Fruit fly (Drosophila melanogaster): ENCODE results near the gene Lgr3.
A peak's percentile ranks its signal among the peaks of the same experiment; 100 is the strongest.

The Lgr3 gene

DNA sequence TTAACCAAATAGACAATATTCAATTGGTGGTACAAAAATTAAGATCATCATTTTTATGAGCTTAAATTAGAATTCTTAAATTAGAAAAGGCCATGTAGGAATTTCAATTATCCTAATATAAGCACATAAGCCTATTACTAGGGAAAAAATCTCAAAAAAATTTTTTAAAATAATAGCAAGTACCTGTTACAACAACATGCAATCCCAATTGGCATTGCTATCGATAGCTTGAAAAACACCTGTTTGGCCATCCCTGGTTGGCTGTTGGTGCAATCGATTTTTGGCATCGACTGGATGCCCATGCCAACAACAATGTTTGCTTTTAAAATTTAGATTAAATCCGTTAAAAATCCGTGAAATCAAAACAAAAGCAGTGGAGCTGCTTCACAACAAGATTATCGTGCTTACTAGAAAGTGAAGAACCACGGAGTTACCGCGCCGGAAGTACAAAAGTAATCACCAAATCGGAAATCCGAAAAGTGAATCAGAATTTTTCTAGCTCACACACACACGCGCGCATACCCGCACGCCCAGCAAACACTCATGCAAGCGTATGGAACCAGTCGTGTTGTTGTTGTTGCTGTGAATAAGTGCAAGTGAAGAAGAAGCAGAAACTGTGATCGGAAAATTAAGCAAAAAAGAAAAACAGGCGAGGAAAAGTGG is 3.9 kb upstream of the Lgr3 start, which contains the start of gene RASSF8:
RASSF8 (plus strand) TSS at position 265 of the 663 bp plus-strand sequence.
- peak; percentile 23 for TF ChIP-seq CG8301 (tag; optimal IDR thresholded peaks at IDR 0.05)
- peak; percentile 11 for TF ChIP-seq Pif1B (GFP tag; optimal IDR thresholded peaks at IDR 0.05)
- no peak for TF ChIP-seq CG13204 (GFP tag; optimal IDR thresholded peaks at IDR 0.05)
- TF ChIP-seq fd96Ca (GFP tag; IDR thresholded peaks at IDR 0.05) = peak; percentile 17; the same call in 1 of the 3 replicates
- no peak for TF ChIP-seq D1 (tag; optimal IDR thresholded peaks at IDR 0.05)
- TF ChIP-seq Pif1A (GFP tag; optimal IDR thresholded peaks at IDR 0.05) = peak; percentile 1
- no peak for TF ChIP-seq CG8159 (tag; optimal IDR thresholded peaks at IDR 0.05)

DNA sequence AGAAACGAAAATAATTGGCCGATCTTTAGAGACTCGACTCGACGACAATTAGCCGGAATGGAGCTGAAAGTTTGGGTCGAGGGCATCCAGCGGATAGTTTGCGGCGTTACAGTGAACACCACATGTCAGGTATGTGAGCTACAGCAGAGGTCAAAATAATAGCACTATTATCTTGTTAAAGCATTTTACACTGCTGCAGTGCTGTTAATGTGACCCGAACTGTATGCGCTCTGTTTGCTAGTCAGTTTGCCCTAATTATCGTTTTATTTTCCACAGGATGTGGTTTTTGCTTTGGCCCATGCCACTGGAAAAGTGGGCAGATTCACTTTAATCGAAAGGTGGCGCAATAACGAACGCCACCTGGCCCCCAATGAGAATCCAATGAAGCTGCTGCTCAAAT is 3.3 kb upstream of the Lgr3 start:
- TF ChIP-seq Pif1A (GFP tag; optimal IDR thresholded peaks at IDR 0.05) (no peak), CG32121 (GFP tag; IDR thresholded peaks at IDR 0.05) (no peak), gl (tag; optimal IDR thresholded peaks at IDR 0.05) (no peak), CG9948 (tag; optimal IDR thresholded peaks at IDR 0.05) (no peak), Ets98B (GFP tag; IDR thresholded peaks at IDR 0.05) (no peak; the same call in 1 of the 2 replicates), CG14655 (GFP tag; optimal IDR thresholded peaks at IDR 0.05) (no peak), D1 (tag; optimal IDR thresholded peaks at IDR 0.05) (no peak), CG13204 (GFP tag; optimal IDR thresholded peaks at IDR 0.05) (no peak), CG34367 (tag; optimal IDR thresholded peaks at IDR 0.05) (no peak), CG8301 (tag; optimal IDR thresholded peaks at IDR 0.05) (no peak), rn (GFP tag; IDR thresholded peaks at IDR 0.05) (no peak)

DNA sequence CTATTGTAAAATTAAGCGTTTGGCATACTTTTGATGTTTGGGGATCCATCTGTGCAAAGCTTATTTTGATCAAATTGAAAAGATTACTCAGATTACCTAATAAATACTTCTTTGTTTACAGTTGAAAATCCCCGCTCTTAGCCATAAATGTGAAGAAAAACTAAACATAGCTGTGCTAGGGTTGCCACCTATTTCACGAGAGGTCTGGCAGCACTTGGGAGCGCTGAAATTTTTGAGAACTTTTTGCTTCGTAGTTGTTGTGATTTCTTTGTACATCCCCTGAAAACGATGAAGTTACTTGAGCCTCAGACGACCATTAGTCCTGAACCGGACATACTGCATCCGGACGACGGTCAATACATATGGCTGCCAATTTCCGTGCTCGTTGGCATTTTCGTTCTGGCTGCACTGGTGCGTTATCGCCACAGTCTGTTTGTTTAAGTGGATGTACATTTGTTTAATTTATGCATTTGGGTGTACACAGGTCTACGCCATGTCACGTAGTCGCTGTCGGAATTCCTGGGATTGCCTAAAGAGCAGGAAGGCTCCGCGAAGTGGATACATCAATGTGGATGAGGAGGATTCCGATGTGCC is 13.0 kb downstream of the Lgr3 start, which contains the start of the genes CG4730 and CG5039:
CG4730 (minus strand) TSS at position 194 of the 594 bp plus-strand sequence.
CG5039 (plus strand) TSS at position 195 of the 594 bp plus-strand sequence.
- TF ChIP-seq Pif1A (GFP tag; optimal IDR thresholded peaks at IDR 0.05) (no peak), Pif1B (GFP tag; optimal IDR thresholded peaks at IDR 0.05) (no peak), fd96Ca (GFP tag; IDR thresholded peaks at IDR 0.05) (no peak), CG34367 (tag; optimal IDR thresholded peaks at IDR 0.05) (no peak), CG10348 (GFP tag; IDR thresholded peaks at IDR 0.05) (no peak), CG13204 (GFP tag; optimal IDR thresholded peaks at IDR 0.05) (no peak), Snoo (tag; optimal IDR thresholded peaks at IDR 0.05) (no peak), CG14655 (GFP tag; optimal IDR thresholded peaks at IDR 0.05) (no peak), CG32121 (GFP tag; IDR thresholded peaks at IDR 0.05) (no peak), CG15710 (tag; optimal IDR thresholded peaks at IDR 0.05) (no peak), gl (tag; optimal IDR thresholded peaks at IDR 0.05) (no peak), D1 (tag; optimal IDR thresholded peaks at IDR 0.05) (no peak), CG4496 (GFP tag; IDR thresholded peaks at IDR 0.05) (no peak), CG12605 (GFP tag; IDR thresholded peaks at IDR 0.05) (no peak)

DNA sequence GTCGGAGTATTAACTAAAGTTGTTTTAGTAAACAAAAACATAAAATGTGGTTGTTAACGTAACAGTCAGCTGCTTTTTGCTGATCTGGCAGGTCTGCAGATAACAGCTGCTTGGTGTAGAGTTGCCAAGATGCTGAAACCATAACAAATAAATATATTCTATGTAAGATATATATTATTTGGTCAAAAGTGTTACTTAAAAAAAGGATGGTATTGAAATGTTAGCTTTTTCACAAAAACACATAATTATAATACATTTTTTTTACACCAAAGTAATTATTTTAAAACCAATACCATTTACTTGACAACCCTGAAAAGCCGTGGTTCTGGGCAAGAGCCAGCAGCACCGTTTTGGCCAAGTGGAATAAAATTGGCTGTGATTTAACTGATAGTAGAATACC is 14.9 kb downstream of the Lgr3 start, which contains the start of the genes CG4743 and Idh3g:
CG4743 (minus strand) TSS at position 23 of the 400 bp plus-strand sequence.
Idh3g (plus strand) TSS at position 318 of the 400 bp plus-strand sequence.
- TF ChIP-seq CG12605 (GFP tag; IDR thresholded peaks at IDR 0.05) = peak; percentile 95
- TF ChIP-seq CG17806 (tag; optimal IDR thresholded peaks at IDR 0.05) = peak; percentile 96
- TF ChIP-seq CG8159 (tag; optimal IDR thresholded peaks at IDR 0.05) = peak; percentile 96
- TF ChIP-seq CG10348 (GFP tag; IDR thresholded peaks at IDR 0.05) = peak; percentile 80
- TF ChIP-seq Pif1A (GFP tag; optimal IDR thresholded peaks at IDR 0.05) = peak; percentile 92
- peak; percentile 93 for TF ChIP-seq Pif1B (GFP tag; optimal IDR thresholded peaks at IDR 0.05)
- TF ChIP-seq CG14655 (GFP tag; optimal IDR thresholded peaks at IDR 0.05) = peak; percentile 94
- peak; percentile 80 for TF ChIP-seq rn (GFP tag; IDR thresholded peaks at IDR 0.05)
- peak; percentile 94 for TF ChIP-seq CG34367 (tag; optimal IDR thresholded peaks at IDR 0.05)
- peak; percentile 86 for TF ChIP-seq fd96Ca (GFP tag; IDR thresholded peaks at IDR 0.05)
- peak; percentile 95 for TF ChIP-seq CG4496 (GFP tag; IDR thresholded peaks at IDR 0.05)
- no peak for TF ChIP-seq CG13204 (GFP tag; optimal IDR thresholded peaks at IDR 0.05)
- TF ChIP-seq Snoo (tag; optimal IDR thresholded peaks at IDR 0.05) = peak; percentile 95
- TF ChIP-seq CG8301 (tag; optimal IDR thresholded peaks at IDR 0.05) = peak; percentile 93
- peak; percentile 96 for TF ChIP-seq CG15710 (tag; optimal IDR thresholded peaks at IDR 0.05)
- peak; percentile 96 for TF ChIP-seq CG9948 (tag; optimal IDR thresholded peaks at IDR 0.05)
- peak; percentile 94 for TF ChIP-seq Ets98B (GFP tag; IDR thresholded peaks at IDR 0.05)
- peak; percentile 82 for TF ChIP-seq gl (tag; optimal IDR thresholded peaks at IDR 0.05)
- TF ChIP-seq D1 (tag; optimal IDR thresholded peaks at IDR 0.05) = peak; percentile 76
- TF ChIP-seq CG32121 (GFP tag; IDR thresholded peaks at IDR 0.05) = peak; percentile 94
- TF ChIP-seq EcR (GFP tag; optimal IDR thresholded peaks at IDR 0.05) = no peak

DNA sequence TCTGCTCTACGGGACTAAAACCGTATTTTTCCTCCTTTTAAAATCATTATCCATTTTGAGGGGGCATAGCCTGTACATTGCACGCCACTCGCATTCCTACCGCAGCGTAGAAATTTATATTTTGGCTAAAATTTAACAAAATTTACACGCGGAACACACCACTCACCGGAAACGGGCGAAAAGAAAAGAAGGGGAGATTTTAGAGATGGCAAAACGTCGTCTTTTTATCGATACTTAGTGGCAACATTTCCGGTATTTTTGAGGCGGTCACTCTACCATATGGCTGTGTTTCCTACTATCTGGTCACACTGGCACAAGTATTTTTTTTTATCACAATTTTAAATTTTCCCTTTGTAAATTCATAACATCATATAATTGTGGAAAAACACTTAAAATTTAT is 19.2 kb downstream of the Lgr3 start, which contains the start of gene RpL27:
RpL27 (minus strand) TSS at position 193 of the 400 bp plus-strand sequence.
- TF ChIP-seq CG12605 (GFP tag; IDR thresholded peaks at IDR 0.05) (peak; percentile 54; the same call in 1 of the 2 replicates), Snoo (tag; optimal IDR thresholded peaks at IDR 0.05) (peak; percentile 86), Ets98B (GFP tag; IDR thresholded peaks at IDR 0.05) (peak; percentile 53), D1 (tag; optimal IDR thresholded peaks at IDR 0.05) (no peak), CG17806 (tag; optimal IDR thresholded peaks at IDR 0.05) (peak; percentile 13), EcR (GFP tag; optimal IDR thresholded peaks at IDR 0.05) (no peak), CG8159 (tag; optimal IDR thresholded peaks at IDR 0.05) (peak; percentile 51), CG13204 (GFP tag; optimal IDR thresholded peaks at IDR 0.05) (no peak), CG14655 (GFP tag; optimal IDR thresholded peaks at IDR 0.05) (no peak), CG8301 (tag; optimal IDR thresholded peaks at IDR 0.05) (no peak), rn (GFP tag; IDR thresholded peaks at IDR 0.05) (no peak), CG4496 (GFP tag; IDR thresholded peaks at IDR 0.05) (peak; percentile 56; the same call in 2 of the 3 replicates), CG15710 (tag; optimal IDR thresholded peaks at IDR 0.05) (peak; percentile 51), fd96Ca (GFP tag; IDR thresholded peaks at IDR 0.05) (no peak; the same call in 2 of the 3 replicates), CG34367 (tag; optimal IDR thresholded peaks at IDR 0.05) (peak; percentile 43), CG9948 (tag; optimal IDR thresholded peaks at IDR 0.05) (no peak), CG10348 (GFP tag; IDR thresholded peaks at IDR 0.05) (no peak), Pif1B (GFP tag; optimal IDR thresholded peaks at IDR 0.05) (peak; percentile 66), gl (tag; optimal IDR thresholded peaks at IDR 0.05) (peak; percentile 57), CG32121 (GFP tag; IDR thresholded peaks at IDR 0.05) (peak; percentile 56; the same call in 1 of the 2 replicates), Pif1A (GFP tag; optimal IDR thresholded peaks at IDR 0.05) (peak; percentile 68)
